Worm (Caenorhabditis elegans) whole organism, L2 larva: ENCODE data around the gene C14E2.4.

Experiments used
- F13H6.1 ChIP-seq: sonication (generic microtip); optimal IDR thresholded peaks from 2 replicates; lab custom pipeline; 2016; ENCODE audit warnings: missing genetic modification characterization, missing compliant biosample characterization
- alr-1 ChIP-seq: fragments of 150-350 bp; optimal IDR thresholded peaks from 2 replicates; lab custom pipeline; 2014; ENCODE audit warnings: missing biosample characterization, missing genetic modification characterization
- ama-1 ChIP-seq: fragments of 150-350 bp; optimal IDR thresholded peaks from 2 replicates; lab custom pipeline; 2018; ENCODE audit warnings: inconsistent platforms
- lin-39 ChIP-seq: fragments of 150-350 bp; optimal IDR thresholded peaks from 2 replicates; lab custom pipeline; 2014; ENCODE audit warnings: missing biosample characterization, missing genetic modification reagents, missing genetic modification characterization
- lsy-2 ChIP-seq, 2 experiments: fragments of 150-350 bp in 1 of 2; sonication (generic microtip) in 1 of 2; optimal IDR thresholded peaks; 2 replicates each; lab custom pipeline; 2014 to 2017; ENCODE audit warnings: missing biosample characterization in 2 of 2, missing genetic modification characterization in 2 of 2
- nhr-11 ChIP-seq: fragments of 150-350 bp; optimal IDR thresholded peaks from 2 replicates; lab custom pipeline; 2014; ENCODE audit warnings: missing biosample characterization, missing genetic modification characterization
- nhr-25 ChIP-seq: fragments of 150-350 bp; sonication (generic microtip); optimal IDR thresholded peaks from 3 replicates; lab custom pipeline; 2014; ENCODE audit warnings: missing biosample characterization, missing genetic modification characterization
- unc-39 ChIP-seq: fragments of 150-350 bp; optimal IDR thresholded peaks from 2 replicates; lab custom pipeline; 2014; ENCODE audit warnings: missing biosample characterization, missing genetic modification characterization
- unc-62 ChIP-seq: fragments of 150-350 bp; optimal IDR thresholded peaks from 2 replicates; lab custom pipeline; 2014; ENCODE audit warnings: missing biosample characterization, missing genetic modification reagents, missing genetic modification characterization
- ztf-4 ChIP-seq: fragments of 150-350 bp; optimal IDR thresholded peaks from 2 replicates; lab custom pipeline; 2014; ENCODE audit warnings: missing biosample characterization, missing genetic modification characterization

DNA sequence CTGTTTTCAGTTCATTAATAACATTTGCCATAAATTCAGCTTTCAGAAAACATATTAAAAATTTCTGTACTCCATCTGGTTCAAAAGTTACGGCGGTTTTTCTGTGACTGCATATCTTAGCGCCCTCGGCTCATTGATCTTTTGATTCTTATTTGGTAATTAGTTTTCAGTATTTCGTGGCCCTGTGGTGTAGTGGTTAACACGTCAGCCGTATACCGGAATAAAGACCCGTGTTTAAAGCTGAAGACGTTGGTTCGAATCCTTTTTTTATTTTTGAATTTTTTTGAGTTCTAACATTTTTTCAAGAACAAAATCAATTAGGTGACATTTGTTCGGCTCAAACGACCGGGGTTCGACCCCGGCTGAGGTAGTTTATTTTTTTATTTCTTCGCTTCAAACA is 9.3 kb upstream of the C14E2.4 start:
- no peak for TF ChIP-seq nhr-11 (tag; lab: Kevin White, UChicago)
- no peak for TF ChIP-seq unc-62 (GFP tag; lab: Kevin White, UChicago)
- no peak for TF ChIP-seq unc-39 (tag; lab: Kevin White, UChicago)
- TF ChIP-seq ama-1 (lab: Kevin White, UChicago) = no peak
- no peak for TF ChIP-seq alr-1
- no peak for TF ChIP-seq nhr-25
- TF ChIP-seq F13H6.1 = no peak
- TF ChIP-seq ztf-4 (tag; lab: Kevin White, UChicago) = no peak
- TF ChIP-seq lsy-2 (tag; optimal IDR thresholded peaks at IDR 0.05; lab: Kevin White, UChicago) = no peak
- TF ChIP-seq lin-39 (tag; lab: Kevin White, UChicago) = no peak
